Worm (Caenorhabditis elegans): Measurements from ENCODE around the gene T21C9.6.

The T21C9.6 gene

DNA sequence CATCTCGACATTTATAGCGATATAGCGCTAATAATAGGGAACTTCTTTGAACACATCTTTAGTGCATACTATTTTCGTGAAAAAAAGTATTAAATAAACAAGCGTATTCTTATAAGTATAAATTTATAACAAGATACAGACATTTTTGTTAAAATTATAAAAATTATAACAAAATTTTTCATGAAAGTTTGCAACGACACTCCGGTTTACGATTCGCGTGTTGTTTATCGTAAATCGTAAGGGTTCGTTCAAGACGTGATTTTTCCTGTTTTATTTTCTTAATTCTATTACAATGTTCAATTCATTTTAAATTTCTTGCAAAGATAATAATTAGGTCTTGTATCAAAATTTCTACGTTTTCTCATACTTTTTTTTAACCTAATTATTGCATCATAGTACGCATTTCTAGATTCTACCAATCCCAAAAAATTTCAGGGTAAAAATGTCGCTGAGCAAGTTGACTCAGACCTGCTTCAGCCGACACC lies 17.0 kb downstream of the T21C9.6 start, which contains the start of gene scpl-4:
scpl-4 (plus strand) TSS at position 435 of the 485 bp plus-strand sequence.
- TF ChIP-seq fkh-10 (GFP tag; optimal IDR thresholded peaks at IDR 0.05) (no peak), nhr-20 (tag; optimal IDR thresholded peaks at IDR 0.05) (no peak), dpl-1 (GFP tag; optimal IDR thresholded peaks at IDR 0.05) (peak in 1 of 3 experiments; percentile 30), lin-35 (GFP tag; optimal IDR thresholded peaks at IDR 0.05) (peak in 1 of 2 experiments; percentile 26), efl-1 (optimal IDR thresholded peaks at IDR 0.05) (peak in 1 of 2 experiments; percentile 1), efl-1 (GFP tag; optimal IDR thresholded peaks at IDR 0.05 in 1 of 2) (no peak), blmp-1 (tag; optimal IDR thresholded peaks at IDR 0.05) (peak; percentile 12)

DNA sequence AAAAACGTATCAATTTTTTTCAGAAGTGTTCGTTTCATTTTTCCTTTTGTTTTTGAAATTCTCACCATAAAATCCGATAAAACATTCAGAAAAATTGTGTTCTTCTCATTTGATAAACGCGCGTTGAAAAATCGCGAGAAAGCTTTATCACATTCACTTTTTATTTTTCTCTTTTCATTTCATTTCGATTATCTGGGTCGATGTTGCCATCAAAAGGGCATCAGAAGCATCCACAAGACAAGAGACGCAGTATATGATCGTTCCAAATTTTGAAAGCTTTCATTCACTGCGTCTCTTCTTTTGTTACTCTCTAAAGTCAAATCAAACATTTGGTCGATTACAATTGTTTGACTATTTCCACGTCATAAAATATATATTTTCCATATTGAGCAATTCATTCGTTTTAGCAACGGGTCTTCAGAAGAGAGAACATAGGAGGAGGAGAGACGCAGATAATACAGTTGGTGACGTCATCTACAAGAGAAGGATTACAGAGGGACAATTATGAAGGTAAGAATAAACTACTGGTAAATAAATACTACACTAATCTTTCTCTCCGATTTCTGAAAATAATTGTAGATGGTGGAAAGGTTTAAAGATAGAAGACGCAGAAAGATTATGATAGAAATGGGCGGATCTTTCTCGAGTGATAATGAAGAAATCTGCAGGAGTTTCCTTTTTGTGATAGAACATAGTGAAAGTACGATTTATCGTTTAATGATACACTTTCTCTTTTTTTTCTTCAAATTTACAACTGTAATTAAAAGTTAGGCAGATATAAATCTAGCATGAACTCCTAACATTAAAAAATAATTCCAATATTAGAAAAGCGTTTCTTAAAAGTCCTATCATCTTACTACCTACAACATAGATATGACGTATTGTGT lies 20.6 kb downstream of the T21C9.6 start, which contains the start of gene H27A22.1:
H27A22.1 (plus strand) TSS at position 505 of the 887 bp plus-strand sequence.
- no peak for TF ChIP-seq aly-2 (tag; optimal IDR thresholded peaks at IDR 0.05)
- no peak for TF ChIP-seq unc-98 (GFP tag; IDR thresholded peaks at IDR 0.05)
- no peak for TF ChIP-seq pax-3 (tag; optimal IDR thresholded peaks at IDR 0.05)
- TF ChIP-seq nhr-85 (tag): peak; percentile 62
- peak; percentile 98 for TF ChIP-seq blmp-1 (tag; optimal IDR thresholded peaks at IDR 0.05)
- TF ChIP-seq dsc-1 (tag; optimal IDR thresholded peaks at IDR 0.05): no peak
- TF ChIP-seq lin-14 (GFP tag; optimal IDR thresholded peaks at IDR 0.05): no peak

ce11 chrV:10615496-10615895 lies 33.8 kb downstream of the T21C9.6 start, which contains the start of gene H09F14.1:
H09F14.1 (minus strand) TSS chrV:10615596.
- no peak for TF ChIP-seq mef-2 (tag; optimal IDR thresholded peaks at IDR 0.05)
- no peak for TF ChIP-seq unc-30 (tag; optimal IDR thresholded peaks at IDR 0.05)
- TF ChIP-seq ceh-63 (GFP tag; optimal IDR thresholded peaks at IDR 0.05): no peak
- TF ChIP-seq ces-1 (GFP tag; optimal IDR thresholded peaks at IDR 0.05): no peak
- no peak for TF ChIP-seq Y116A8C.19 (tag; optimal IDR thresholded peaks at IDR 0.05; ENCODE audit: borderline replicate concordance)
- no peak for TF ChIP-seq irx-1 (tag; optimal IDR thresholded peaks at IDR 0.05)
- no peak for TF ChIP-seq sup-37 (GFP tag; optimal IDR thresholded peaks at IDR 0.05)
- no peak for TF ChIP-seq alr-1 (tag; optimal IDR thresholded peaks at IDR 0.05; ENCODE audit: borderline replicate concordance)

DNA sequence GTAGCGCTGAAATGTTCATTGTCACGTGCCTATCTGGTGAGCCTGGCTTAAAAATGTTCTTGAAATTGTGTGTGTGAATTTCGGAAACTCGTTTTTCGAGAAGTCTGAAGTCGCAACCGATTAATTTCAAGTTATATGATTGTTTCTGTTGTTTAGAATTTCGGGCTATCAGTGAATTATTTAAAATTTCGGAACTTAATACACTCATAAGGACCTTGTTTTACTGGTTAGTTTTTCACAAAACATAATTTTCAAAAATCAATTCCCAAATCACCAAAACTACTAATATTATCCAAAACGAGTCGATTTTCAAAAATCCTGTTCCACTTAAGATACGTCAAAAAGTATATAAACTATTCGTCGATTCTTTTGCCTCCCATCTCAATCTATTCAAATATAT lies 48.8 kb downstream of the T21C9.6 start:
- TF ChIP-seq ama-1 (optimal IDR thresholded peaks at IDR 0.05): no peak
- no peak for TF ChIP-seq isw-1 (GFP tag; IDR thresholded peaks at IDR 0.05)
- no peak for TF ChIP-seq aha-1 (tag; optimal IDR thresholded peaks at IDR 0.05)
- TF ChIP-seq nhr-12 (tag; optimal IDR thresholded peaks at IDR 0.05): no peak
- no peak for TF ChIP-seq nhr-84 (tag; optimal IDR thresholded peaks at IDR 0.05)
- no peak for TF ChIP-seq nhr-71 (tag; optimal IDR thresholded peaks at IDR 0.05)
- TF ChIP-seq egl-13 (tag; optimal IDR thresholded peaks at IDR 0.05): no peak
- no peak for TF ChIP-seq snpc-4 (tag; optimal IDR thresholded peaks at IDR 0.05)
- no peak for TF ChIP-seq unc-62 (GFP tag; optimal IDR thresholded peaks at IDR 0.05)
- TF ChIP-seq hlh-17 (GFP tag; optimal IDR thresholded peaks at IDR 0.05; ENCODE audit: borderline replicate concordance): no peak
- no peak for TF ChIP-seq fos-1 (tag; optimal IDR thresholded peaks at IDR 0.05)
- no peak for TF ChIP-seq ets-5 (GFP tag; IDR thresholded peaks at IDR 0.05)
- TF ChIP-seq zag-1 (tag; optimal IDR thresholded peaks at IDR 0.05): no peak
- no peak for TF ChIP-seq ceh-90 (tag; optimal IDR thresholded peaks at IDR 0.05)
- no peak for TF ChIP-seq ces-1 (GFP tag; optimal IDR thresholded peaks at IDR 0.05)
- TF ChIP-seq irx-1 (tag; optimal IDR thresholded peaks at IDR 0.05): no peak
- TF ChIP-seq nhr-47 (tag; optimal IDR thresholded peaks at IDR 0.05): no peak
